Worm (Caenorhabditis elegans): ENCODE data around the gene fbxa-52.

ce11 chrX:1718479-1718878 is 6.0 kb upstream of the fbxa-52 start, which contains the start of gene fbxa-53:
- TF ChIP-seq ceh-40 (GFP tag; IDR thresholded peaks at IDR 0.05): no peak
- no peak for TF ChIP-seq lsl-1 (GFP tag; optimal IDR thresholded peaks at IDR 0.05)
- TF ChIP-seq rcor-1 (GFP tag; IDR thresholded peaks at IDR 0.05): no peak
- TF ChIP-seq C17E4.6 (GFP tag; IDR thresholded peaks at IDR 0.05): no peak
- TF ChIP-seq ztf-6 (GFP tag; IDR thresholded peaks at IDR 0.05): no peak
- no peak for TF ChIP-seq F10E7.11 (tag; optimal IDR thresholded peaks at IDR 0.05)
- TF ChIP-seq let-526 (GFP tag; IDR thresholded peaks at IDR 0.05): no peak
- TF ChIP-seq unc-62 (GFP tag; optimal IDR thresholded peaks at IDR 0.05): no peak
- TF ChIP-seq madf-3 (GFP tag; IDR thresholded peaks at IDR 0.05): no peak
- TF ChIP-seq lin-26 (GFP tag; IDR thresholded peaks at IDR 0.05): no peak
- TF ChIP-seq dox-1 (GFP tag; IDR thresholded peaks at IDR 0.05): no peak
- TF ChIP-seq Y56A3A.18 (GFP tag; IDR thresholded peaks at IDR 0.05): no peak
- no peak for TF ChIP-seq hlh-26 (GFP tag; conservative IDR thresholded peaks at IDR 0.05)
- TF ChIP-seq aptf-3 (GFP tag; IDR thresholded peaks at IDR 0.05): no peak
